Worm (Caenorhabditis elegans) whole organism, L4 larva: ENCODE results near the gene T05C12.15.

Source experiments
- D1046.2 ChIP-seq: fragments of 200-800 bp; sonication (Bioruptor generic); IDR thresholded peaks from 2 replicates; pipeline ENCODE4 v1.3.6; 2022; ENCODE audit warnings: missing genetic modification characterization, missing compliant biosample characterization
- F10B5.3 ChIP-seq: sonication (generic microtip); optimal IDR thresholded peaks from 2 replicates; lab custom pipeline; 2016; ENCODE audit warnings: mild to moderate bottlenecking, missing genetic modification characterization, missing compliant biosample characterization
- F37D6.2 ChIP-seq: sonication (generic microtip); optimal IDR thresholded peaks from 2 replicates; lab custom pipeline; 2016; ENCODE audit warnings: mild to moderate bottlenecking, missing genetic modification characterization, missing compliant biosample characterization
- T20F7.1 ChIP-seq: fragments of 200-800 bp; sonication (Bioruptor generic); optimal IDR thresholded peaks from 2 replicates; lab custom pipeline; 2018; ENCODE audit warnings: mild to moderate bottlenecking, missing genetic modification characterization, missing compliant biosample characterization
- Y48G9A.11 ChIP-seq: fragments of 200-800 bp; sonication (Bioruptor generic); IDR thresholded peaks from 2 replicates; pipeline ENCODE4 v1.3.6; 2022; ENCODE audit warnings: missing genetic modification reagents, missing genetic modification characterization, missing compliant biosample characterization
- ZK337.2 ChIP-seq: fragments of 200-800 bp; sonication (Bioruptor generic); IDR thresholded peaks from 2 replicates; pipeline ENCODE4 v1.3.6; 2022; ENCODE audit warnings: missing genetic modification reagents, missing genetic modification characterization, missing compliant biosample characterization
- ZK546.5 ChIP-seq, 2 experiments: sonication (generic microtip); optimal IDR thresholded peaks; 2 replicates each; lab custom pipeline; 2017; ENCODE audit warnings: missing biosample characterization in 2 of 2, missing genetic modification characterization in 2 of 2
- ama-1 ChIP-seq: fragments of 150-350 bp; optimal IDR thresholded peaks from 2 replicates; lab custom pipeline; 2014; ENCODE audit warnings: inconsistent platforms, mixed read lengths
- arid-1 ChIP-seq: fragments of 200-800 bp; sonication (Bioruptor generic); conservative IDR thresholded peaks from 2 replicates; pipeline ENCODE4 v1.3.6; 2022; ENCODE audit warnings: missing genetic modification reagents, missing genetic modification characterization, missing compliant biosample characterization
- ceh-20 ChIP-seq: fragments of 200-800 bp; sonication (Bioruptor generic); IDR thresholded peaks from 2 replicates; pipeline ENCODE4 v1.3.6; 2022; ENCODE audit warnings: missing genetic modification reagents, missing genetic modification characterization, missing compliant biosample characterization
- ceh-32 ChIP-seq: sonication (generic microtip); optimal IDR thresholded peaks from 2 replicates; lab custom pipeline; 2016; ENCODE audit warnings: mild to moderate bottlenecking, missing genetic modification characterization, missing compliant biosample characterization; ENCODE audit not compliant: poor library complexity
- ceh-82 ChIP-seq: sonication (generic microtip); optimal IDR thresholded peaks from 2 replicates; lab custom pipeline; 2017; ENCODE audit warnings: missing biosample characterization, missing genetic modification characterization
- ces-1 ChIP-seq: fragments of 150-350 bp; sonication (generic microtip); optimal IDR thresholded peaks from 4 replicates; lab custom pipeline; 2014; ENCODE audit warnings: missing biosample characterization, missing genetic modification reagents, missing genetic modification characterization
- cey-2 ChIP-seq: sonication (generic microtip); optimal IDR thresholded peaks from 3 replicates; lab custom pipeline; 2017; ENCODE audit warnings: missing genetic modification characterization, mild to moderate bottlenecking, missing compliant biosample characterization, antibody characterized with exemption, borderline replicate concordance; ENCODE audit not compliant: insufficient read depth
- daf-19 ChIP-seq: fragments of 200-800 bp; sonication (Bioruptor generic); conservative IDR thresholded peaks from 2 replicates; pipeline ENCODE4 v1.3.6; 2022; ENCODE audit warnings: missing genetic modification characterization, missing compliant biosample characterization
- dmd-6 ChIP-seq: fragments of 200-800 bp; sonication (Bioruptor generic); IDR thresholded peaks from 2 replicates; pipeline ENCODE4 v1.3.6; 2022; ENCODE audit warnings: missing genetic modification reagents, missing genetic modification characterization, missing compliant biosample characterization
- dmd-8 ChIP-seq: fragments of 200-800 bp; sonication (Bioruptor generic); IDR thresholded peaks from 2 replicates; pipeline ENCODE4 v1.3.6; 2022; ENCODE audit warnings: missing genetic modification characterization, missing compliant biosample characterization
- duxl-1 ChIP-seq: sonication (generic microtip); optimal IDR thresholded peaks from 2 replicates; lab custom pipeline; 2016; ENCODE audit warnings: mild to moderate bottlenecking, missing genetic modification characterization, moderate library complexity, missing compliant biosample characterization; ENCODE audit not compliant: poor library complexity
- dve-1 ChIP-seq: sonication (generic microtip); optimal IDR thresholded peaks from 2 replicates; lab custom pipeline; 2017; ENCODE audit warnings: antibody characterized with exemption, mild to moderate bottlenecking, missing genetic modification characterization, missing compliant biosample characterization; ENCODE audit not compliant: insufficient read depth
- egl-43 ChIP-seq: fragments of 200-800 bp; sonication (Bioruptor generic); IDR thresholded peaks from 2 replicates; pipeline ENCODE4 v1.3.6; 2022; ENCODE audit warnings: missing genetic modification reagents, missing genetic modification characterization, missing compliant biosample characterization
- hlh-30 ChIP-seq: sonication (generic microtip); optimal IDR thresholded peaks from 2 replicates; lab custom pipeline; 2017; ENCODE audit warnings: antibody characterized with exemption, mild to moderate bottlenecking, missing genetic modification characterization, missing compliant biosample characterization; ENCODE audit not compliant: insufficient read depth
- hmg-1.1 ChIP-seq: fragments of 200-800 bp; sonication (Bioruptor generic); IDR thresholded peaks from 2 replicates; pipeline ENCODE4 v1.3.6; 2022; ENCODE audit warnings: missing genetic modification reagents, missing genetic modification characterization, missing compliant biosample characterization
- jun-1 ChIP-seq: fragments of 150-350 bp; optimal IDR thresholded peaks from 2 replicates; lab custom pipeline; 2014; ENCODE audit warnings: missing biosample characterization, missing genetic modification reagents, missing genetic modification characterization
- lim-7 ChIP-seq: fragments of 200-800 bp; sonication (Bioruptor generic); IDR thresholded peaks from 2 replicates; pipeline ENCODE4 v1.3.6; 2022; ENCODE audit warnings: missing genetic modification characterization, missing compliant biosample characterization
- madf-9 ChIP-seq: fragments of 200-800 bp; sonication (Bioruptor generic); conservative IDR thresholded peaks from 2 replicates; pipeline ENCODE4 v1.3.6; 2022; ENCODE audit warnings: missing genetic modification reagents, missing genetic modification characterization, missing compliant biosample characterization
- mdt-29 ChIP-seq: fragments of 200-800 bp; sonication (Bioruptor generic); IDR thresholded peaks from 2 replicates; pipeline ENCODE4 v1.3.6; 2022; ENCODE audit warnings: missing genetic modification reagents, missing genetic modification characterization, missing compliant biosample characterization
- mes-2 ChIP-seq: sonication (generic microtip); optimal IDR thresholded peaks from 2 replicates; lab custom pipeline; 2016; ENCODE audit warnings: missing genotype, mild to moderate bottlenecking, missing genetic modification characterization, missing compliant biosample characterization; ENCODE audit not compliant: poor library complexity, severe bottlenecking
- mxl-2 ChIP-seq: fragments of 200-800 bp; sonication (Bioruptor generic); conservative IDR thresholded peaks from 2 replicates; pipeline ENCODE4 v1.3.6; 2022; ENCODE audit warnings: missing genetic modification reagents, missing genetic modification characterization, missing compliant biosample characterization
- mxl-3 ChIP-seq: fragments of 200-800 bp; sonication (Bioruptor generic); optimal IDR thresholded peaks from 2 replicates; lab custom pipeline; 2018; ENCODE audit warnings: mild to moderate bottlenecking, missing genetic modification characterization, missing compliant biosample characterization
- nhr-102 ChIP-seq: sonication (generic microtip); optimal IDR thresholded peaks from 2 replicates; lab custom pipeline; 2016; ENCODE audit warnings: mild to moderate bottlenecking, missing genetic modification characterization, moderate library complexity, missing compliant biosample characterization
- nhr-111 ChIP-seq: fragments of 200-800 bp; sonication (Bioruptor generic); optimal IDR thresholded peaks from 2 replicates; lab custom pipeline; 2018; ENCODE audit warnings: mild to moderate bottlenecking, missing genetic modification characterization, missing compliant biosample characterization
- nhr-237 ChIP-seq: sonication (generic microtip); optimal IDR thresholded peaks from 2 replicates; lab custom pipeline; 2017; ENCODE audit warnings: missing biosample characterization, missing genetic modification characterization
- nhr-28 ChIP-seq: fragments of 150-350 bp; optimal IDR thresholded peaks from 2 replicates; lab custom pipeline; 2014; ENCODE audit warnings: missing biosample characterization, missing genetic modification characterization
- nhr-41 ChIP-seq: fragments of 200-800 bp; sonication (Bioruptor generic); IDR thresholded peaks from 2 replicates; pipeline ENCODE4 v1.3.6; 2022; ENCODE audit warnings: missing genetic modification reagents, missing genetic modification characterization, missing compliant biosample characterization
- nhr-48 ChIP-seq: sonication (generic microtip); optimal IDR thresholded peaks from 2 replicates; lab custom pipeline; 2016; ENCODE audit warnings: mild to moderate bottlenecking, missing genetic modification characterization, missing compliant biosample characterization
- nhr-6 ChIP-seq: fragments of 150-350 bp; optimal IDR thresholded peaks from 2 replicates; lab custom pipeline; 2014; ENCODE audit warnings: missing biosample characterization, missing genetic modification characterization
- pha-4 ChIP-seq, 2 experiments: fragments of 150-350 bp in 1 of 2; fragments of 200-800 bp in 1 of 2; sonication (Bioruptor generic) in 1 of 2; IDR thresholded peaks in 1 of 2; optimal IDR thresholded peaks in 1 of 2; 2 replicates each; pipeline versions ENCODE4 v1.3.6 to Lab custom; 2014 to 2022; ENCODE audit warnings: missing genetic modification characterization in 2 of 2, missing genetic modification reagents in 2 of 2, missing biosample characterization in 1 of 2, missing compliant biosample characterization in 1 of 2
- pqm-1 ChIP-seq: sonication (generic microtip); optimal IDR thresholded peaks from 2 replicates; lab custom pipeline; 2017; ENCODE audit warnings: missing biosample characterization, missing genetic modification characterization
- saeg-2 ChIP-seq: fragments of 200-800 bp; sonication (Bioruptor generic); IDR thresholded peaks from 2 replicates; pipeline ENCODE4 v1.3.6; 2022; ENCODE audit warnings: missing genetic modification reagents, missing genetic modification characterization, missing compliant biosample characterization
- sdz-12 ChIP-seq: fragments of 200-800 bp; sonication (Bioruptor generic); optimal IDR thresholded peaks from 2 replicates; lab custom pipeline; 2018; ENCODE audit warnings: mild to moderate bottlenecking, missing genetic modification characterization, missing compliant biosample characterization
- skn-1 ChIP-seq: fragments of 150-350 bp; optimal IDR thresholded peaks from 2 replicates; lab custom pipeline; 2014; ENCODE audit warnings: missing biosample characterization, missing genetic modification characterization
- unc-39 ChIP-seq: sonication (generic microtip); optimal IDR thresholded peaks from 2 replicates; lab custom pipeline; 2017; ENCODE audit warnings: missing biosample characterization, missing genetic modification characterization
- vab-7 ChIP-seq: fragments of 200-800 bp; sonication (Bioruptor generic); IDR thresholded peaks from 2 replicates; pipeline ENCODE4 v1.3.6; 2022; ENCODE audit warnings: missing genetic modification reagents, missing genetic modification characterization, missing compliant biosample characterization
- zfp-2 ChIP-seq: sonication (generic microtip); optimal IDR thresholded peaks from 2 replicates; lab custom pipeline; 2016; ENCODE audit warnings: mild to moderate bottlenecking, missing genetic modification characterization, missing compliant biosample characterization
- zfp-3 ChIP-seq: fragments of 200-800 bp; sonication (Bioruptor generic); conservative IDR thresholded peaks from 2 replicates; pipeline ENCODE4 v1.3.6; 2022; ENCODE audit warnings: missing genetic modification reagents, missing genetic modification characterization, missing compliant biosample characterization
- zip-11 ChIP-seq: fragments of 200-800 bp; sonication (Bioruptor generic); IDR thresholded peaks from 2 replicates; pipeline ENCODE4 v1.3.6; 2022; ENCODE audit warnings: missing genetic modification characterization, missing compliant biosample characterization
- zip-2 ChIP-seq: fragments of 150-350 bp; optimal IDR thresholded peaks from 2 replicates; lab custom pipeline; 2014; ENCODE audit warnings: missing biosample characterization, missing genetic modification characterization
- ztf-11 ChIP-seq: fragments of 150-350 bp; optimal IDR thresholded peaks from 2 replicates; lab custom pipeline; 2014; ENCODE audit warnings: missing biosample characterization, missing genetic modification characterization

The T05C12.15 gene

DNA sequence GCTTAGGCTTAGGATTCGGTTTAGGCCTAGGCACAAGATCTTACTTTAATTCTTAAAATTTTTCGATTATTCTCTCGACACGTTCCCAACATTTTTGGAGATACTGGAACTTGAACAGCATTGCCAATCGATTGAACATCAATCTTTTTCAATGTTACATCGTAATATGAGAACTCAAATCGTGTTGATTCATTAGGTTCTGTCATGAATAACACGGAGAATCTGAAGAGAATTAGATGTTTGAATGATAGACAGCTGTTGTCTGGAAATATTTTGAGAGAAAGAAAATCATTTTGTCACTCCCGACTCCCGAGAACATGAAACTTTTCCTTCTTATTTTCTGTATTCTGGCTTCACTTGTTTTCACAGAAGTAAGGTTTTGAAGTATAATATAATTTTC lies at the start of gene T05C12.15:
TSS of gene T05C12.15 (plus strand) at position 301 of the 400 bp plus-strand sequence.
- TF ChIP-seq ceh-82 (tag; lab: Kevin White, UChicago) = no peak
- TF ChIP-seq nhr-102 (tag; lab: Kevin White, UChicago) = no peak
- no peak for TF ChIP-seq ztf-11 (tag; lab: Kevin White, UChicago)
- no peak for TF ChIP-seq mxl-2 (GFP tag; lab: Robert Waterston, UW)
- no peak for TF ChIP-seq lim-7 (GFP tag; lab: Robert Waterston, UW)
- TF ChIP-seq mxl-3 (GFP tag; lab: Kevin White, UChicago) = no peak
- no peak for TF ChIP-seq madf-9 (GFP tag; lab: Robert Waterston, UW)
- no peak for TF ChIP-seq mes-2
- no peak for TF ChIP-seq hlh-30 (tag; lab: Kevin White, UChicago)
- TF ChIP-seq zfp-3 (GFP tag; lab: Robert Waterston, UW) = no peak
- no peak for TF ChIP-seq jun-1 (tag; lab: Kevin White, UChicago)
- TF ChIP-seq unc-39 (tag; lab: Kevin White, UChicago) = no peak
- no peak for TF ChIP-seq zip-2
- no peak for TF ChIP-seq zfp-2 (tag; lab: Kevin White, UChicago)
- no peak for TF ChIP-seq ces-1 (GFP tag; lab: Kevin White, UChicago)
- TF ChIP-seq ama-1 (lab: Kevin White, UChicago) = no peak
- TF ChIP-seq arid-1 (GFP tag; lab: Robert Waterston, UW) = no peak
- TF ChIP-seq nhr-48 (tag; lab: Kevin White, UChicago) = no peak
- no peak for TF ChIP-seq dmd-6
- TF ChIP-seq, all 104 proteins: peak for 0

DNA sequence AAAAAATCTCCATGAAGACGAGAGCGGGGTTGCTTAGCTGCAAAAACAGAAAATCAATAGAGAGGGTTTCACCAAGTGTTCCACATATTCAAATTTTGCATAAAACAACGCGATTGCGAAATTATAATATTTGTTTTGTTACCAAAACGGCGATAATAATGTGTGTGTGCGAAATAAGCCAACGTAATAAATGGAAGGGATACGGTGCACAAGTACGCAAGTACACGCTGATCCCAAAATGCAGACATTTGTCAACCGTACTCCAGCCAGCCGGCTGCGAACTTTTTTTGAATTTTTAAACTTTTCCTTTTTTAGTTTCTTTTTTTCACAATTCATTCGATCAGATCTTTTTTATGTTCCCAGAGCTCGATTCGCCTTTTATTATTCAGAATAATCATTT lies 44.5 kb upstream of the T05C12.15 start, which contains the start of gene ire-1:
TSS of gene ire-1 (minus strand) at position 44 of the 400 bp plus-strand sequence.
- TF ChIP-seq egl-43 (GFP tag; lab: Robert Waterston, UW) = no peak
- no peak for TF ChIP-seq ceh-20 (GFP tag; lab: Robert Waterston, UW)
- no peak for TF ChIP-seq ZK546.5 (tag; optimal IDR thresholded peaks at IDR 0.05; lab: Kevin White, UChicago)
- TF ChIP-seq zip-2 = no peak
- no peak for TF ChIP-seq skn-1 (tag; lab: Kevin White, UChicago)
- TF ChIP-seq hmg-1.1 = peak; percentile 38; the same call in 1 of the 2 replicates
- no peak for TF ChIP-seq nhr-237 (tag; lab: Kevin White, UChicago)
- no peak for TF ChIP-seq Y48G9A.11
- TF ChIP-seq duxl-1 (tag; lab: Kevin White, UChicago) = no peak
- peak; percentile 49 for TF ChIP-seq nhr-28 (tag; lab: Kevin White, UChicago)
- TF ChIP-seq zip-11 (GFP tag; lab: Robert Waterston, UW) = no peak
- no peak for TF ChIP-seq nhr-111
- TF ChIP-seq daf-19 (GFP tag; lab: Robert Waterston, UW) = 0 out of 2 replicates have a peak, but pooled peaks have one; percentile 17
- no peak for TF ChIP-seq nhr-41 (GFP tag; lab: Robert Waterston, UW)
- peak; percentile 23 for TF ChIP-seq pqm-1 (tag; lab: Kevin White, UChicago)
- TF ChIP-seq pha-4 (GFP tag; IDR thresholded peaks at IDR 0.05; lab: Robert Waterston, UW) = peak; percentile 14; the same call in 1 of the 2 replicates
- TF ChIP-seq pha-4 (tag; optimal IDR thresholded peaks at IDR 0.05; lab: Kevin White, UChicago) = peak; percentile 70
- no peak for TF ChIP-seq dmd-8 (GFP tag; lab: Robert Waterston, UW)
- TF ChIP-seq nhr-6 (tag; lab: Kevin White, UChicago) = peak; percentile 38
- TF ChIP-seq jun-1 (tag; lab: Kevin White, UChicago) = no peak
- no peak for TF ChIP-seq ztf-11 (tag; lab: Kevin White, UChicago)
- TF ChIP-seq D1046.2 (GFP tag; lab: Robert Waterston, UW) = no peak
- TF ChIP-seq dmd-6 = peak; percentile 26; the same call in 1 of the 2 replicates
- peak; percentile 47 for TF ChIP-seq T20F7.1
- no peak for TF ChIP-seq ces-1 (GFP tag; lab: Kevin White, UChicago)
- TF ChIP-seq dve-1 (tag; lab: Kevin White, UChicago) = peak; percentile 72
- TF ChIP-seq vab-7 = no peak
- TF ChIP-seq ZK337.2 (GFP tag; lab: Robert Waterston, UW) = no peak
- TF ChIP-seq cey-2 (tag; lab: Kevin White, UChicago) = no peak
- no peak for TF ChIP-seq F10B5.3 (tag; lab: Kevin White, UChicago)
- TF ChIP-seq sdz-12 (GFP tag; lab: Kevin White, UChicago) = no peak
- no peak for TF ChIP-seq saeg-2 (GFP tag; lab: Robert Waterston, UW)
- no peak for TF ChIP-seq F37D6.2 (tag; lab: Kevin White, UChicago)
- no peak for TF ChIP-seq mdt-29 (GFP tag; lab: Robert Waterston, UW)
- TF ChIP-seq ceh-82 (tag; lab: Kevin White, UChicago) = no peak
- no peak for TF ChIP-seq ceh-32 (tag; lab: Kevin White, UChicago)
